Worm (Caenorhabditis elegans) whole organism, dauer: ENCODE results near the gene grl-31.
"Not testable (repeated sequence)": the region's sequence is repeated elsewhere in the genome, so short reads cannot be mapped to it uniquely, and the experiment has no call there.

Experiments
- unc-62 ChIP-seq: sonication (generic microtip); optimal IDR thresholded peaks from 2 replicates; lab custom pipeline; 2017; ENCODE audit warnings: missing biosample characterization, missing genetic modification reagents, missing genetic modification characterization

Gene grl-31

ce11 chrV:3557422-3557821, at the start of gene grl-31:
TSS of gene grl-31 (minus strand) at chrV:3557778.
- TF ChIP-seq unc-62 (GFP tag; lab: Kevin White, UChicago), result no peak

- no peak for TF ChIP-seq unc-62 (GFP tag; lab: Kevin White, UChicago)
Measured at ce11 chrV:3606391-3606790, 48.8 kb upstream of the grl-31 start.

ce11 chrV:3605325-3605724, 47.7 kb upstream of the grl-31 start, which contains the start of gene T22F3.8:
TSS of gene T22F3.8 (minus strand) at chrV:3605425.
- no peak for TF ChIP-seq unc-62 (GFP tag; lab: Kevin White, UChicago)

ce11 chrV:3600570-3600969, 43.0 kb upstream of the grl-31 start, which contains the start of gene T22F3.7:
TSS of gene T22F3.7 (minus strand) at chrV:3600670.
- TF ChIP-seq unc-62 (GFP tag; lab: Kevin White, UChicago), result no peak

ce11 chrV:3597052-3597451, 39.5 kb upstream of the grl-31 start, which contains the start of gene srh-212:
TSS of gene srh-212 (minus strand) at chrV:3597152.
- TF ChIP-seq unc-62 (GFP tag; lab: Kevin White, UChicago), result not testable (repeated sequence)

ce11 chrV:3594936-3595335, 37.4 kb upstream of the grl-31 start, which contains the start of gene srh-213:
TSS of gene srh-213 (minus strand) at chrV:3595036.
- TF ChIP-seq unc-62 (GFP tag; lab: Kevin White, UChicago), result no peak

ce11 chrV:3592099-3592498, 34.5 kb upstream of the grl-31 start, which contains the start of gene T22F3.12:
TSS of gene T22F3.12 (minus strand) at chrV:3592199.
- TF ChIP-seq unc-62 (GFP tag; lab: Kevin White, UChicago), result no peak

- TF ChIP-seq unc-62 (GFP tag; lab: Kevin White, UChicago), result no peak
Measured at ce11 chrV:3588223-3588622, 30.6 kb upstream of the grl-31 start.

ce11 chrV:3587633-3588032, 30.1 kb upstream of the grl-31 start:
- no peak for TF ChIP-seq unc-62 (GFP tag; lab: Kevin White, UChicago)

ce11 chrV:3586014-3586689, 28.6 kb upstream of the grl-31 start, which contains the start of the genes rpl-11.1 and T22F3.2:
TSS of gene rpl-11.1 (minus strand) at chrV:3586064.
TSS of gene T22F3.2 (plus strand) at chrV:3586639.
- TF ChIP-seq unc-62 (GFP tag; lab: Kevin White, UChicago), result no peak

- no peak for TF ChIP-seq unc-62 (GFP tag; lab: Kevin White, UChicago)
Measured at ce11 chrV:3585011-3585410, 27.4 kb upstream of the grl-31 start.

- no peak for TF ChIP-seq unc-62 (GFP tag; lab: Kevin White, UChicago)
Measured at ce11 chrV:3583622-3584021, 26.0 kb upstream of the grl-31 start.

- TF ChIP-seq unc-62 (GFP tag; lab: Kevin White, UChicago), result no peak
Measured at ce11 chrV:3582671-3583070, 25.1 kb upstream of the grl-31 start.

- no peak for TF ChIP-seq unc-62 (GFP tag; lab: Kevin White, UChicago)
Measured at ce11 chrV:3582086-3582485, 24.5 kb upstream of the grl-31 start.

- no peak for TF ChIP-seq unc-62 (GFP tag; lab: Kevin White, UChicago)
Measured at ce11 chrV:3581643-3582042, 24.1 kb upstream of the grl-31 start.

- no peak for TF ChIP-seq unc-62 (GFP tag; lab: Kevin White, UChicago)
Measured at ce11 chrV:3581034-3581433, 23.5 kb upstream of the grl-31 start.

ce11 chrV:3580385-3580784, 22.8 kb upstream of the grl-31 start:
- TF ChIP-seq unc-62 (GFP tag; lab: Kevin White, UChicago), result no peak
